Worm (Caenorhabditis elegans): ENCODE measurements around the gene scb-1.

DNA sequence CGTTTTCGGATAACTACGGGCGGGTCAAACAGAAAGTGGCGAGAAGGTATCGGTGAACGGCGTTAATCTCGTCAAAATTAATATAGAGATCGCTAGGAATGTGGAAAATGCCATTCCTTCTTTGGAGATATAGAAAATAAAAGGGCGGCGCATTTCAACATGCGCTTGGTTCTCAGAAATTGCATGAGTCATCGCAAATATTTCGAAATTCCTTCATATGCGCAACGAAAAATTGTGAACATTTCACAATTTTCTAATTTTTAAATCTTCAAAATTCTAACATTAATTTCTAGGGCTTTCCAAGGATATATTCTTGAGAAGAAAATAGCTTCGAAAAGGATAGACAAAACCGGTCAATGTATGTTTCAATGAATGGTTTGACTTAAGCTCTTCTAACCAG, 40.6 kb downstream of the scb-1 start:
- no peak for TF ChIP-seq cog-1 (tag; optimal IDR thresholded peaks at IDR 0.05)
- TF ChIP-seq ztf-23 (GFP tag; IDR thresholded peaks at IDR 0.05): no peak
- TF ChIP-seq flt-1 (GFP tag; IDR thresholded peaks at IDR 0.05): no peak
- no peak for TF ChIP-seq med-1 (GFP tag; optimal IDR thresholded peaks at IDR 0.05; ENCODE audit: insufficient read depth)
- no peak for TF ChIP-seq klf-2 (GFP tag; conservative IDR thresholded peaks at IDR 0.05)

All from whole organism, midembryonic.